Fruit fly (Drosophila melanogaster) whole organism, embryonic: Measurements from ENCODE around the gene drpr.

Source experiments
- CG10654 ChIP-seq: fragments of 200-800 bp; sonication (Bioruptor generic); optimal IDR thresholded peaks from 2 replicates; lab custom pipeline; 2016; ENCODE audit warnings: missing biosample characterization, missing genetic modification characterization
- CG11560 ChIP-seq: fragments of 200-800 bp; sonication (Bioruptor generic); IDR thresholded peaks from 3 replicates; pipeline ENCODE4 v1.3.6; 2022; ENCODE audit warnings: missing biosample characterization, missing genetic modification characterization
- CG12155 ChIP-seq: fragments of 200-800 bp; sonication (Bioruptor generic); optimal IDR thresholded peaks from 3 replicates; lab custom pipeline; 2016; ENCODE audit warnings: missing biosample characterization, missing genetic modification characterization
- CG12219 ChIP-seq: fragments of 200-800 bp; sonication (Bioruptor generic); optimal IDR thresholded peaks from 3 replicates; lab custom pipeline; 2018; ENCODE audit warnings: missing biosample characterization, mild to moderate bottlenecking, missing genetic modification characterization
- CG12299 ChIP-seq: fragments of 200-800 bp; sonication (Bioruptor generic); optimal IDR thresholded peaks from 2 replicates; lab custom pipeline; 2018; ENCODE audit warnings: missing biosample characterization, mild to moderate bottlenecking, missing genetic modification characterization
- CG13894 ChIP-seq: fragments of 200-800 bp; sonication (Bioruptor generic); optimal IDR thresholded peaks from 3 replicates; lab custom pipeline; 2018; ENCODE audit warnings: missing biosample characterization, mild to moderate bottlenecking, missing genetic modification characterization, moderate library complexity
- CG16815 ChIP-seq: fragments of 200-800 bp; sonication (Bioruptor generic); optimal IDR thresholded peaks from 3 replicates; lab custom pipeline; 2017; ENCODE audit warnings: missing biosample characterization, mild to moderate bottlenecking, missing genetic modification characterization
- CG17359 ChIP-seq: fragments of 200-800 bp; sonication (Bioruptor generic); optimal IDR thresholded peaks from 3 replicates; lab custom pipeline; 2018; ENCODE audit warnings: missing biosample characterization, mild to moderate bottlenecking, missing genetic modification characterization, moderate library complexity
- CG17361 ChIP-seq: fragments of 200-800 bp; sonication (Bioruptor generic); IDR thresholded peaks from 3 replicates; pipeline ENCODE4 v1.3.6; 2022; ENCODE audit warnings: missing biosample characterization, missing genetic modification characterization
- CG17802 ChIP-seq: fragments of 200-800 bp; sonication (Bioruptor generic); optimal IDR thresholded peaks from 2 replicates; lab custom pipeline; 2018; ENCODE audit warnings: missing biosample characterization, mild to moderate bottlenecking, missing genetic modification characterization, moderate library complexity
- CG1832 ChIP-seq: fragments of 200-800 bp; sonication (Bioruptor generic); optimal IDR thresholded peaks from 2 replicates; lab custom pipeline; 2017; ENCODE audit warnings: missing biosample characterization, mild to moderate bottlenecking, missing genetic modification characterization, inconsistent platforms
- CG31388 ChIP-seq: fragments of 200-800 bp; sonication (Bioruptor generic); optimal IDR thresholded peaks from 2 replicates; lab custom pipeline; 2016; ENCODE audit warnings: missing biosample characterization, missing genetic modification characterization
- CG34224 ChIP-seq: fragments of 200-800 bp; sonication (Bioruptor generic); IDR thresholded peaks from 3 replicates; pipeline ENCODE4 v1.3.6; 2022; ENCODE audit warnings: missing biosample characterization, missing genetic modification characterization; ENCODE audit not compliant: partially characterized antibody
- CG4707 ChIP-seq: fragments of 200-800 bp; sonication (Bioruptor generic); optimal IDR thresholded peaks from 2 replicates; lab custom pipeline; 2018; ENCODE audit warnings: missing biosample characterization, mild to moderate bottlenecking, missing genetic modification characterization, moderate library complexity
- CG4820 ChIP-seq: fragments of 200-800 bp; sonication (Bioruptor generic); optimal IDR thresholded peaks from 3 replicates; lab custom pipeline; 2016; ENCODE audit warnings: missing biosample characterization, missing genetic modification characterization
- CG5953 ChIP-seq: fragments of 200-800 bp; sonication (Bioruptor generic); IDR thresholded peaks from 2 replicates; pipeline ENCODE4 v1.3.6; 2022; ENCODE audit warnings: missing biosample characterization, missing genetic modification characterization
- CG8388 ChIP-seq: fragments of 200-800 bp; sonication (Bioruptor generic); optimal IDR thresholded peaks from 2 replicates; lab custom pipeline; 2019; ENCODE audit warnings: missing biosample characterization, mild to moderate bottlenecking, missing genetic modification characterization, moderate library complexity
- CG8478 ChIP-seq: fragments of >200 bp; optimal IDR thresholded peaks from 2 replicates; lab custom pipeline; 2018
- CG8944 ChIP-seq: fragments of 200-800 bp; sonication (Bioruptor generic); optimal IDR thresholded peaks from 3 replicates; lab custom pipeline; 2016; ENCODE audit warnings: missing biosample characterization, missing genetic modification characterization
- CG9876 ChIP-seq: fragments of 200-800 bp; sonication (Bioruptor generic); optimal IDR thresholded peaks from 2 replicates; lab custom pipeline; 2016; ENCODE audit warnings: missing biosample characterization, missing genetic modification characterization
- CkIIα-i1 ChIP-seq: fragments of 200-800 bp; sonication (Bioruptor generic); IDR thresholded peaks from 2 replicates; pipeline ENCODE4 v1.3.6; 2022; ENCODE audit warnings: missing biosample characterization, missing genetic modification characterization
- Dbx ChIP-seq: fragments of 200-800 bp; sonication (Bioruptor generic); IDR thresholded peaks from 3 replicates; pipeline ENCODE4 v1.3.6; 2022; ENCODE audit warnings: missing biosample characterization, missing genetic modification characterization
- HmgD ChIP-seq: fragments of 200-800 bp; sonication (Bioruptor generic); optimal IDR thresholded peaks from 3 replicates; lab custom pipeline; 2016; ENCODE audit warnings: missing biosample characterization, missing genetic modification characterization
- Hmr ChIP-seq: fragments of 200-800 bp; sonication (Bioruptor generic); optimal IDR thresholded peaks from 3 replicates; lab custom pipeline; 2017; ENCODE audit warnings: mild to moderate bottlenecking, missing biosample characterization, missing genetic modification reagents, missing genetic modification characterization
- Hr51 ChIP-seq, 2 experiments: fragments of 200-800 bp; sonication (Bioruptor generic); optimal IDR thresholded peaks; 2 replicates in 1 of 2; 3 replicates in 1 of 2; lab custom pipeline; 2016 to 2018; ENCODE audit warnings: missing biosample characterization in 2 of 2, missing genetic modification characterization in 2 of 2, mild to moderate bottlenecking in 1 of 2, moderate library complexity in 1 of 2
- Hsf ChIP-seq: fragments of 200-800 bp; sonication (Bioruptor generic); optimal IDR thresholded peaks from 3 replicates; lab custom pipeline; 2016; ENCODE audit warnings: missing biosample characterization, missing genetic modification characterization
- Kr ChIP-seq: fragments of 200-800 bp; sonication (Bioruptor generic); optimal IDR thresholded peaks from 2 replicates; lab custom pipeline; 2017; ENCODE audit warnings: missing biosample characterization, mild to moderate bottlenecking, missing genetic modification characterization
- Med ChIP-seq: fragments of 200-800 bp; sonication (Bioruptor generic); peaks from one replicate; lab custom pipeline; 2016; ENCODE audit warnings: missing biosample characterization, missing genetic modification characterization, mild to moderate bottlenecking, inconsistent platforms, moderate library complexity
- Neu2 ChIP-seq: fragments of 200-800 bp; sonication (Bioruptor generic); optimal IDR thresholded peaks from 3 replicates; lab custom pipeline; 2016; ENCODE audit warnings: missing biosample characterization, missing genetic modification characterization, borderline replicate concordance
- Nf-YB ChIP-seq: fragments of 200-800 bp; sonication (Bioruptor generic); optimal IDR thresholded peaks from 3 replicates; lab custom pipeline; 2019; ENCODE audit warnings: missing biosample characterization, mild to moderate bottlenecking, missing genetic modification characterization, moderate library complexity
- Oaz ChIP-seq: fragments of 200-800 bp; sonication (Bioruptor generic); IDR thresholded peaks from 2 replicates; pipeline ENCODE4 v1.3.6; 2022; ENCODE audit warnings: missing biosample characterization, missing genetic modification characterization
- Opbp ChIP-seq: fragments of 200-800 bp; sonication (Bioruptor generic); IDR thresholded peaks from 3 replicates; pipeline ENCODE4 v1.3.6; 2022; ENCODE audit warnings: missing biosample characterization, missing genetic modification characterization; ENCODE audit not compliant: partially characterized antibody
- Trl ChIP-seq, 3 experiments: fragments of >200 bp in 2 of 3; fragments of 200-800 bp in 1 of 3; sonication (Bioruptor generic) in 1 of 3; optimal IDR thresholded peaks; 2 replicates in 1 of 3; 3 replicates in 2 of 3; lab custom pipeline; 2016 to 2017; ENCODE audit warnings: missing biosample characterization in 1 of 3, missing genetic modification characterization in 1 of 3
- YL-1 ChIP-seq: fragments of 200-800 bp; sonication (Bioruptor generic); optimal IDR thresholded peaks from 3 replicates; lab custom pipeline; 2017; ENCODE audit warnings: missing biosample characterization, mild to moderate bottlenecking, missing genetic modification characterization
- al ChIP-seq: fragments of 200-800 bp; sonication (Bioruptor generic); IDR thresholded peaks from 2 replicates; pipeline ENCODE4 v1.3.6; 2022; ENCODE audit warnings: missing biosample characterization, missing genetic modification characterization
- aop ChIP-seq: fragments of 200-800 bp; sonication (Bioruptor generic); IDR thresholded peaks from 2 replicates; pipeline ENCODE4 v1.3.6; 2022; ENCODE audit warnings: missing biosample characterization, missing genetic modification characterization
- ara ChIP-seq: fragments of 200-800 bp; sonication (Bioruptor generic); IDR thresholded peaks from 2 replicates; pipeline ENCODE4 v1.3.6; 2022; ENCODE audit warnings: missing biosample characterization, missing genetic modification characterization
- bbx ChIP-seq: fragments of 200-800 bp; sonication (Bioruptor generic); IDR thresholded peaks from 2 replicates; pipeline ENCODE4 v1.3.6; 2022; ENCODE audit warnings: missing biosample characterization, missing genetic modification characterization; ENCODE audit not compliant: partially characterized antibody
- bowl ChIP-seq: fragments of 200-800 bp; sonication (Bioruptor generic); IDR thresholded peaks from 2 replicates; pipeline ENCODE4 v1.3.6; 2022; ENCODE audit warnings: missing biosample characterization, missing genetic modification characterization
- btn ChIP-seq: fragments of 200-800 bp; sonication (Bioruptor generic); optimal IDR thresholded peaks from 2 replicates; lab custom pipeline; 2016; ENCODE audit warnings: missing biosample characterization, missing genetic modification characterization
- dan ChIP-seq: fragments of 200-800 bp; sonication (Bioruptor generic); IDR thresholded peaks from 2 replicates; pipeline ENCODE4 v1.3.6; 2022; ENCODE audit warnings: missing biosample characterization, missing genetic modification characterization
- danr ChIP-seq: fragments of 200-800 bp; sonication (Bioruptor generic); IDR thresholded peaks from 2 replicates; pipeline ENCODE4 v1.3.6; 2022; ENCODE audit warnings: missing biosample characterization, missing genetic modification characterization
- kay ChIP-seq: fragments of 200-800 bp; sonication (Bioruptor generic); optimal IDR thresholded peaks from 2 replicates; lab custom pipeline; 2016; ENCODE audit warnings: missing biosample characterization, missing genetic modification characterization
- oc ChIP-seq: fragments of 200-800 bp; sonication (Bioruptor generic); optimal IDR thresholded peaks from 2 replicates; lab custom pipeline; 2018; ENCODE audit warnings: missing biosample characterization, mild to moderate bottlenecking, missing genetic modification characterization, moderate library complexity
- pb ChIP-seq: fragments of 200-800 bp; sonication (Bioruptor generic); optimal IDR thresholded peaks from 3 replicates; lab custom pipeline; 2016; ENCODE audit warnings: missing biosample characterization, missing genetic modification characterization
- peb ChIP-seq: fragments of 200-800 bp; sonication (Bioruptor generic); IDR thresholded peaks from 2 replicates; pipeline ENCODE4 v1.3.6; 2022; ENCODE audit warnings: missing biosample characterization, missing genetic modification characterization
- phol ChIP-seq: fragments of 200-800 bp; sonication (Bioruptor generic); optimal IDR thresholded peaks from 3 replicates; lab custom pipeline; 2018; ENCODE audit warnings: missing biosample characterization, mild to moderate bottlenecking, missing genetic modification characterization, moderate library complexity
- sim ChIP-seq: fragments of 200-800 bp; sonication (Bioruptor generic); IDR thresholded peaks from 2 replicates; pipeline ENCODE4 v1.3.6; 2022; ENCODE audit warnings: missing biosample characterization, missing genetic modification characterization
- zf30C ChIP-seq: fragments of 200-800 bp; sonication (Bioruptor generic); optimal IDR thresholded peaks from 3 replicates; lab custom pipeline; 2018; ENCODE audit warnings: missing biosample characterization, mild to moderate bottlenecking, missing genetic modification characterization

Gene drpr

dm6 chr3L:1740129-1740975, 9.4 kb upstream of the drpr start (continued):
- TF ChIP-seq CG11560 (tag; lab: Robert Waterston, UW) (peak; percentile 45; the same call in 1 of the 3 replicates), phol (tag; lab: Kevin White, UChicago) (no peak), CG8388 (GFP tag; lab: Kevin White, UChicago) (peak; percentile 2), Nf-YB (GFP tag; lab: Kevin White, UChicago) (no peak), CG4820 (no peak), CG12219 (GFP tag; lab: Kevin White, UChicago) (peak; percentile 73), Oaz (GFP tag; lab: Robert Waterston, UW) (peak; percentile 79), CG5953 (GFP tag; lab: Robert Waterston, UW) (no peak), CkIIα-i1 (no peak), CG13894 (tag; lab: Kevin White, UChicago) (no peak), kay (GFP tag; lab: Kevin White, UChicago) (peak; percentile 37), bbx (GFP tag; lab: Robert Waterston, UW) (no peak), CG17361 (GFP tag; lab: Robert Waterston, UW) (peak; percentile 66), Neu2 (GFP tag; lab: Kevin White, UChicago) (no peak), CG17802 (tag; lab: Kevin White, UChicago) (no peak), CG34224 (GFP tag; lab: Robert Waterston, UW) (no peak), sim (GFP tag; lab: Robert Waterston, UW) (no peak), CG12299 (tag; lab: Kevin White, UChicago) (no peak), CG8944 (GFP tag; lab: Kevin White, UChicago) (peak; percentile 53), al (GFP tag; lab: Robert Waterston, UW) (peak; percentile 69), CG17359 (tag; lab: Kevin White, UChicago) (peak; percentile 44), Med (peak; percentile 95), Hmr (GFP tag; lab: Kevin White, UChicago) (peak; percentile 29), CG8478 (lab: Kevin White, UChicago) (no peak), dan (GFP tag; lab: Robert Waterston, UW) (no peak), Hr51 (GFP tag; optimal IDR thresholded peaks at IDR 0.05; lab: Kevin White, UChicago) (peak; percentile 34 to 83), Hsf (GFP tag; lab: Kevin White, UChicago) (peak; percentile 72), CG9876 (GFP tag; lab: Kevin White, UChicago) (peak; percentile 41), bowl (GFP tag; lab: Robert Waterston, UW) (peak; percentile 74; the same call in 1 of the 2 replicates), CG16815 (GFP tag; lab: Kevin White, UChicago) (no peak), zf30C (GFP tag; lab: Kevin White, UChicago) (no peak), HmgD (GFP tag; lab: Kevin White, UChicago) (no peak), danr (GFP tag; lab: Robert Waterston, UW) (0 out of 2 replicates have a peak, but pooled peaks have one; percentile 29), peb (peak; percentile 48; the same call in 1 of the 2 replicates), Trl (optimal IDR thresholded peaks at IDR 0.05; lab: Kevin White, UChicago) (no peak), Trl (GFP tag; optimal IDR thresholded peaks at IDR 0.05; lab: Kevin White, UChicago) (peak; percentile 33), Opbp (GFP tag; lab: Robert Waterston, UW) (no peak), pb (GFP tag; lab: Kevin White, UChicago) (peak; percentile 32), CG12155 (GFP tag; lab: Kevin White, UChicago) (peak; percentile 56), Dbx (GFP tag; lab: Robert Waterston, UW) (no peak), CG10654 (GFP tag; lab: Kevin White, UChicago) (no peak), CG4707 (GFP tag; lab: Kevin White, UChicago) (no peak), Kr (GFP tag; lab: Kevin White, UChicago) (no peak), YL-1 (GFP tag; lab: Kevin White, UChicago) (no peak), aop (GFP tag; lab: Robert Waterston, UW) (no peak), ara (GFP tag; lab: Robert Waterston, UW) (no peak), btn (no peak), oc (peak; percentile 35), CG1832 (GFP tag; lab: Kevin White, UChicago) (no peak), CG31388 (GFP tag; lab: Kevin White, UChicago) (no peak)
